Worm (Caenorhabditis elegans): ENCODE measurements around the gene clec-177.

DNA sequence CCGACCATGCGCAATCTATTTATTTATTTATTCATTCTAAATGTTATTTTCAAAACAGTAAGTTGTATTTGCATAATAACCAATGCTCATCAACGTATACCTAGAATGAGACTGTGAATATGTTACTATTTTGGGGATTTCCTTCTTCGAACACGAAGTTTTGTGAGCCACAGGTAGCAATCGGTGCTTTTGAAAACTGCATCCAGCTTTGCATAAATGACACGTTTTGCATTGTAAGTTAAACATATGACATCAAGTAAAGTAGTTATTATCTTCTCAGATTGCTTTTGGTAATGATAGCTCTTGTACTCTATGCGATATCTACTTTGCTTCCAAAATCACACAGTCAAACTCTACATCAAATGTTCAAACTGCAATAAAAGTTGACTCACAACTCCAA lies 3.9 kb upstream of the clec-177 start, which contains the start of gene E03H12.4:
- no peak for TF ChIP-seq dmd-9 (GFP tag; IDR thresholded peaks at IDR 0.05)
- TF ChIP-seq ceh-82 (tag; optimal IDR thresholded peaks at IDR 0.05) = no peak
- no peak for TF ChIP-seq nhr-25 (tag; optimal IDR thresholded peaks at IDR 0.05; ENCODE audit: borderline replicate concordance, insufficient read depth)
- no peak for TF ChIP-seq dpl-1 (GFP tag; optimal IDR thresholded peaks at IDR 0.05)
- no peak for TF ChIP-seq nhr-10 (tag; optimal IDR thresholded peaks at IDR 0.05)
